Worm (Caenorhabditis elegans) whole organism, mixed stage, embryonic: ENCODE measurements around the gene M03B6.4.

ENCODE experiments used
- ceh-83 ChIP-seq: fragments of 200-800 bp; sonication (Bioruptor generic); optimal IDR thresholded peaks from 2 replicates; lab custom pipeline; 2018; ENCODE audit warnings: mild to moderate bottlenecking, missing genetic modification characterization, missing compliant biosample characterization
- lin-13 ChIP-seq: fragments of 150-350 bp; optimal IDR thresholded peaks from 2 replicates; lab custom pipeline; 2014; ENCODE audit warnings: missing biosample characterization, missing genetic modification characterization
- lsy-2 ChIP-seq: fragments of 150-350 bp; optimal IDR thresholded peaks from 2 replicates; lab custom pipeline; 2014; ENCODE audit warnings: missing biosample characterization, missing genetic modification characterization
- mab-5 ChIP-seq: fragments of 150-350 bp; optimal IDR thresholded peaks from 2 replicates; lab custom pipeline; 2014; ENCODE audit warnings: missing biosample characterization, missing genetic modification characterization
- mep-1 ChIP-seq: fragments of 150-350 bp; optimal IDR thresholded peaks from 2 replicates; lab custom pipeline; 2017; ENCODE audit warnings: missing biosample characterization, missing genetic modification reagents, missing genetic modification characterization, inconsistent platforms
- nhr-76 ChIP-seq: sonication (generic microtip); optimal IDR thresholded peaks from 2 replicates; lab custom pipeline; 2017; ENCODE audit warnings: missing biosample characterization, missing genetic modification characterization
- snpc-4 ChIP-seq: fragments of 150-350 bp; optimal IDR thresholded peaks from 2 replicates; lab custom pipeline; 2014; ENCODE audit warnings: missing biosample characterization, missing genetic modification characterization

ce11 chrX:13838019-13838418, 20.6 kb upstream of the M03B6.4 start:
- TF ChIP-seq snpc-4 (tag; lab: Kevin White, UChicago) (no peak), lin-13 (no peak), ceh-83 (GFP tag; lab: Kevin White, UChicago) (no peak), nhr-76 (no peak), mep-1 (tag; lab: Kevin White, UChicago) (no peak), mab-5 (tag; lab: Kevin White, UChicago) (no peak), lsy-2 (no peak)
